Fruit fly (Drosophila melanogaster): ENCODE results near the gene Rsf1.
A peak's percentile ranks its signal among the peaks of the same experiment; 100 is the strongest.

The Rsf1 gene

dm6 chr2L:10276436-10276835 is 13.1 kb upstream of the Rsf1 start:
- TF ChIP-seq Snoo (tag; optimal IDR thresholded peaks at IDR 0.05) (peak; percentile 45), CG12605 (GFP tag; IDR thresholded peaks at IDR 0.05) (peak; percentile 64), Pif1B (GFP tag; optimal IDR thresholded peaks at IDR 0.05) (no peak), CG32121 (GFP tag; IDR thresholded peaks at IDR 0.05) (peak; percentile 64), CG15710 (tag; optimal IDR thresholded peaks at IDR 0.05) (peak; percentile 37), CG4496 (GFP tag; IDR thresholded peaks at IDR 0.05) (peak; percentile 67; the same call in 2 of the 3 replicates), CG14655 (GFP tag; optimal IDR thresholded peaks at IDR 0.05) (no peak), EcR (GFP tag; optimal IDR thresholded peaks at IDR 0.05) (no peak), CG17806 (tag; optimal IDR thresholded peaks at IDR 0.05) (peak; percentile 75)

dm6 chr2L:10272224-10272623 is 8.9 kb upstream of the Rsf1 start, which contains the start of gene trk:
TSS of gene trk (minus strand) at chr2L:10272324.
- TF ChIP-seq Pif1B (GFP tag; optimal IDR thresholded peaks at IDR 0.05), result no peak
- TF ChIP-seq Pif1A (GFP tag; optimal IDR thresholded peaks at IDR 0.05), result no peak
- no peak for TF ChIP-seq CG15710 (tag; optimal IDR thresholded peaks at IDR 0.05)
- TF ChIP-seq CG34367 (tag; optimal IDR thresholded peaks at IDR 0.05), result no peak
- no peak for TF ChIP-seq CG8159 (tag; optimal IDR thresholded peaks at IDR 0.05)
- TF ChIP-seq EcR (GFP tag; optimal IDR thresholded peaks at IDR 0.05), result no peak
- no peak for TF ChIP-seq Ets98B (GFP tag; IDR thresholded peaks at IDR 0.05)
- no peak for TF ChIP-seq CG4496 (GFP tag; IDR thresholded peaks at IDR 0.05)
- no peak for TF ChIP-seq CG10348 (GFP tag; IDR thresholded peaks at IDR 0.05)
- no peak for TF ChIP-seq fd96Ca (GFP tag; IDR thresholded peaks at IDR 0.05)
- TF ChIP-seq CG9948 (tag; optimal IDR thresholded peaks at IDR 0.05), result no peak
- no peak for TF ChIP-seq CG14655 (GFP tag; optimal IDR thresholded peaks at IDR 0.05)
- no peak for TF ChIP-seq gl (tag; optimal IDR thresholded peaks at IDR 0.05)
- TF ChIP-seq D1 (tag; optimal IDR thresholded peaks at IDR 0.05), result no peak
- no peak for TF ChIP-seq CG12605 (GFP tag; IDR thresholded peaks at IDR 0.05)
- no peak for TF ChIP-seq CG17806 (tag; optimal IDR thresholded peaks at IDR 0.05)
- TF ChIP-seq Snoo (tag; optimal IDR thresholded peaks at IDR 0.05), result no peak
- TF ChIP-seq CG8301 (tag; optimal IDR thresholded peaks at IDR 0.05), result no peak
- no peak for TF ChIP-seq CG32121 (GFP tag; IDR thresholded peaks at IDR 0.05)

- no peak for TF ChIP-seq CG4496 (GFP tag; IDR thresholded peaks at IDR 0.05)
- TF ChIP-seq CG14655 (GFP tag; optimal IDR thresholded peaks at IDR 0.05), result no peak
- no peak for TF ChIP-seq Pif1B (GFP tag; optimal IDR thresholded peaks at IDR 0.05)
- TF ChIP-seq CG15710 (tag; optimal IDR thresholded peaks at IDR 0.05), result no peak
- TF ChIP-seq gl (tag; optimal IDR thresholded peaks at IDR 0.05), result no peak
- TF ChIP-seq D1 (tag; optimal IDR thresholded peaks at IDR 0.05), result no peak
- TF ChIP-seq CG17806 (tag; optimal IDR thresholded peaks at IDR 0.05), result no peak
- no peak for TF ChIP-seq rn (GFP tag; IDR thresholded peaks at IDR 0.05)
- no peak for TF ChIP-seq Pif1A (GFP tag; optimal IDR thresholded peaks at IDR 0.05)
- TF ChIP-seq CG13204 (GFP tag; optimal IDR thresholded peaks at IDR 0.05), result no peak
Measured at dm6 chr2L:10269854-10270253, 6.5 kb upstream of the Rsf1 start, which contains the start of gene Mulk. TSS of gene Mulk (plus strand) at chr2L:10270051.

- TF ChIP-seq CG12605 (GFP tag; IDR thresholded peaks at IDR 0.05) (no peak), rn (GFP tag; IDR thresholded peaks at IDR 0.05) (no peak), CG17806 (tag; optimal IDR thresholded peaks at IDR 0.05) (no peak), CG14655 (GFP tag; optimal IDR thresholded peaks at IDR 0.05) (no peak), CG8159 (tag; optimal IDR thresholded peaks at IDR 0.05) (no peak)
Measured at dm6 chr2L:10268688-10269087, 5.3 kb upstream of the Rsf1 start, which contains the start of gene CG4957. TSS of gene CG4957 (plus strand) at chr2L:10268872.

dm6 chr2L:10266511-10266910 is 3.2 kb upstream of the Rsf1 start, which contains the start of gene CG4953:
TSS of gene CG4953 (plus strand) at chr2L:10266703.
- TF ChIP-seq CG13204 (GFP tag; optimal IDR thresholded peaks at IDR 0.05), result no peak
- TF ChIP-seq Pif1A (GFP tag; optimal IDR thresholded peaks at IDR 0.05), result no peak
- no peak for TF ChIP-seq CG4496 (GFP tag; IDR thresholded peaks at IDR 0.05)
- no peak for TF ChIP-seq CG17806 (tag; optimal IDR thresholded peaks at IDR 0.05)

- TF ChIP-seq rn (GFP tag; IDR thresholded peaks at IDR 0.05) (no peak), CG10348 (GFP tag; IDR thresholded peaks at IDR 0.05) (no peak), CG32121 (GFP tag; IDR thresholded peaks at IDR 0.05) (no peak), gl (tag; optimal IDR thresholded peaks at IDR 0.05) (no peak), Pif1A (GFP tag; optimal IDR thresholded peaks at IDR 0.05) (no peak), D1 (tag; optimal IDR thresholded peaks at IDR 0.05) (no peak), CG14655 (GFP tag; optimal IDR thresholded peaks at IDR 0.05) (no peak), CG8159 (tag; optimal IDR thresholded peaks at IDR 0.05) (no peak), CG12605 (GFP tag; IDR thresholded peaks at IDR 0.05) (no peak), CG4496 (GFP tag; IDR thresholded peaks at IDR 0.05) (no peak), CG13204 (GFP tag; optimal IDR thresholded peaks at IDR 0.05) (no peak), fd96Ca (GFP tag; IDR thresholded peaks at IDR 0.05) (no peak), Pif1B (GFP tag; optimal IDR thresholded peaks at IDR 0.05) (no peak), CG17806 (tag; optimal IDR thresholded peaks at IDR 0.05) (no peak)
Measured at dm6 chr2L:10265129-10265528, 1.8 kb upstream of the Rsf1 start, which contains the start of gene Mob3. TSS of gene Mob3 (plus strand) at chr2L:10265336.

Data from whole organism, pupa.